Fruit fly (Drosophila melanogaster): ENCODE measurements around the gene cup.

DNA sequence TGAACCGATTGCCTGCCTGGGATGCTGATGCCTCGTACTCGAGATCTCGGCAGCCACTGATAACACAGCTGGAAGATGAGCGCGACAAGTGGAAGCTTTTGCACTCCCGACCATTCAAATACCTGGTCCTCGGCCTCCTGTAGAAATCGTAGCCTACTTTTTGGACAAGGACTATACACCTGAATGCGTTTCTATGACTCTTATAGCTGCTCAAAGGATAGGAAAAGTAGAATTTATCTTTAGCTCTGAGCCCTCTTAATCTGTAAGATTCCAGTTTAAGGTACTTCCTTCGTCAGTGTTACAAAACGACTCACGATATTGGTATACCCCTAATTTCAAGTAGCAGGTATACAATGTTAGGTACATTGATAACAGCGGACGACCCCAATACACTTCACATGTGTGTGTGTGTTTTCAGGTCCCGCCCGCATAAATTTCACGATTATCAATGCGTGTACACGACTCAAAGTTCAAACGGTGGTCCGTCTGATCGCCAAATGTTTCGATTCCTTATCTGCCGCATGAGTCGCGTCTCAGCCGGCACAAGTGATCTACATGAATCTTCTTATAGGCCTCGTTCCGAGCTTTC lies 52.8 kb downstream of the cup start, which contains the start of gene AkhR:
- TF ChIP-seq CG8478 (optimal IDR thresholded peaks at IDR 0.05): no peak
- no peak for TF ChIP-seq CTCF (optimal IDR thresholded peaks at IDR 0.05)
